Fruit fly (Drosophila melanogaster) whole organism, prepupa: Measurements from ENCODE around the gene p24-1.

Experiments
- CG10631 ChIP-seq: fragments of 200-800 bp; sonication (Bioruptor generic); optimal IDR thresholded peaks from 2 replicates; lab custom pipeline; 2016; ENCODE audit warnings: missing biosample characterization, missing genetic modification characterization
- CG10669 ChIP-seq: fragments of 200-800 bp; sonication (Bioruptor generic); optimal IDR thresholded peaks from 3 replicates; lab custom pipeline; 2018; ENCODE audit warnings: missing biosample characterization, mild to moderate bottlenecking, missing genetic modification characterization, moderate library complexity
- CG11902 ChIP-seq: fragments of 200-800 bp; sonication (Bioruptor generic); optimal IDR thresholded peaks from 3 replicates; lab custom pipeline; 2016; ENCODE audit warnings: missing biosample characterization, missing genetic modification characterization
- CG15336 ChIP-seq: fragments of 200-800 bp; sonication (Bioruptor generic); IDR thresholded peaks from 2 replicates; pipeline ENCODE4 v1.3.6; 2022; ENCODE audit warnings: missing biosample characterization, missing genetic modification characterization
- CG1621 ChIP-seq: fragments of 200-800 bp; sonication (Bioruptor generic); optimal IDR thresholded peaks from 3 replicates; lab custom pipeline; 2018; ENCODE audit warnings: missing biosample characterization, mild to moderate bottlenecking, missing genetic modification characterization
- CG31627 ChIP-seq: fragments of 200-800 bp; sonication (Bioruptor generic); optimal IDR thresholded peaks from 3 replicates; lab custom pipeline; 2016; ENCODE audit warnings: missing biosample characterization, missing genetic modification characterization
- CG32006 ChIP-seq: fragments of 200-800 bp; sonication (Bioruptor generic); optimal IDR thresholded peaks from 3 replicates; lab custom pipeline; 2017; ENCODE audit warnings: missing biosample characterization, mild to moderate bottlenecking, missing genetic modification characterization
- CG34406 ChIP-seq: fragments of 200-800 bp; sonication (Bioruptor generic); optimal IDR thresholded peaks from 3 replicates; lab custom pipeline; 2016; ENCODE audit warnings: missing biosample characterization, missing genetic modification characterization
- CG3919 ChIP-seq: fragments of 200-800 bp; sonication (Bioruptor generic); optimal IDR thresholded peaks from 3 replicates; lab custom pipeline; 2016; ENCODE audit warnings: missing biosample characterization, missing genetic modification characterization
- CG6163 ChIP-seq: fragments of 200-800 bp; sonication (Bioruptor generic); IDR thresholded peaks from 3 replicates; pipeline ENCODE4 v1.3.6; 2022; ENCODE audit warnings: missing biosample characterization, missing genetic modification characterization
- CG6276 ChIP-seq: fragments of 200-800 bp; sonication (Bioruptor generic); optimal IDR thresholded peaks from 2 replicates; lab custom pipeline; 2017; ENCODE audit warnings: missing biosample characterization, mild to moderate bottlenecking, missing genetic modification characterization
- CG7368 ChIP-seq: fragments of 200-800 bp; sonication (Bioruptor generic); optimal IDR thresholded peaks from 3 replicates; lab custom pipeline; 2016; ENCODE audit warnings: missing biosample characterization, missing genetic modification characterization
- CG8119 ChIP-seq: fragments of 200-800 bp; sonication (Bioruptor generic); IDR thresholded peaks from 3 replicates; pipeline ENCODE4 v1.3.6; 2022; ENCODE audit warnings: missing biosample characterization, missing genetic modification characterization
- CG8319 ChIP-seq: fragments of 200-800 bp; sonication (Bioruptor generic); optimal IDR thresholded peaks from 3 replicates; lab custom pipeline; 2016; ENCODE audit warnings: missing biosample characterization, missing genetic modification characterization
- Eip75B ChIP-seq: fragments of 200-800 bp; sonication (Bioruptor generic); optimal IDR thresholded peaks from 3 replicates; lab custom pipeline; 2016; ENCODE audit warnings: missing biosample characterization, missing genetic modification characterization
- Ets96B ChIP-seq: fragments of 200-800 bp; optimal IDR thresholded peaks from 2 replicates; lab custom pipeline; 2019; ENCODE audit warnings: missing biosample characterization, mild to moderate bottlenecking, missing genetic modification characterization, moderate library complexity
- Gug ChIP-seq: fragments of 200-800 bp; sonication (Bioruptor generic); IDR thresholded peaks from 2 replicates; pipeline ENCODE4 v1.3.6; 2022; ENCODE audit warnings: missing biosample characterization, missing genetic modification characterization
- Hr38 ChIP-seq: sonication (Bioruptor generic); optimal IDR thresholded peaks from 2 replicates; lab custom pipeline; 2016; ENCODE audit warnings: missing biosample characterization, missing genetic modification characterization
- Hr4 ChIP-seq: fragments of 200-800 bp; sonication (Bioruptor generic); optimal IDR thresholded peaks from 3 replicates; lab custom pipeline; 2016; ENCODE audit warnings: missing biosample characterization, missing genetic modification characterization
- Lpt ChIP-seq: fragments of 200-800 bp; sonication (Bioruptor generic); optimal IDR thresholded peaks from 3 replicates; lab custom pipeline; 2016; ENCODE audit warnings: missing biosample characterization, missing genetic modification characterization
- Sox102F ChIP-seq: fragments of 200-800 bp; sonication (Bioruptor generic); optimal IDR thresholded peaks from 2 replicates; lab custom pipeline; 2016; ENCODE audit warnings: missing biosample characterization, mild to moderate bottlenecking, missing genetic modification characterization
- Sox14 ChIP-seq: fragments of 200-800 bp; sonication (Bioruptor generic); optimal IDR thresholded peaks from 3 replicates; lab custom pipeline; 2016; ENCODE audit warnings: missing biosample characterization, missing genetic modification characterization
- Sox15 ChIP-seq: fragments of 200-800 bp; sonication (Bioruptor generic); optimal IDR thresholded peaks from 3 replicates; lab custom pipeline; 2016; ENCODE audit warnings: missing biosample characterization, missing genetic modification characterization
- achi ChIP-seq: fragments of 200-800 bp; sonication (Bioruptor generic); optimal IDR thresholded peaks from 3 replicates; lab custom pipeline; 2016; ENCODE audit warnings: missing biosample characterization, missing genetic modification characterization
- cyc ChIP-seq: fragments of 200-800 bp; sonication (Bioruptor generic); optimal IDR thresholded peaks from 3 replicates; lab custom pipeline; 2016; ENCODE audit warnings: missing biosample characterization, missing genetic modification characterization
- fd59A ChIP-seq: fragments of 200-800 bp; sonication (Bioruptor generic); optimal IDR thresholded peaks from 2 replicates; lab custom pipeline; 2017; ENCODE audit warnings: missing biosample characterization, mild to moderate bottlenecking, missing genetic modification characterization, missing genetic modification reagents
- fkh ChIP-seq: fragments of 200-800 bp; sonication (Bioruptor generic); optimal IDR thresholded peaks from 3 replicates; lab custom pipeline; 2017; ENCODE audit warnings: missing biosample characterization, mild to moderate bottlenecking, missing genetic modification characterization, moderate library complexity
- lz ChIP-seq: fragments of 200-800 bp; sonication (Bioruptor generic); optimal IDR thresholded peaks from 3 replicates; lab custom pipeline; 2016; ENCODE audit warnings: missing biosample characterization, missing genetic modification characterization
- pdm3 ChIP-seq: fragments of 200-800 bp; sonication (Bioruptor generic); optimal IDR thresholded peaks from 3 replicates; lab custom pipeline; 2016; ENCODE audit warnings: missing biosample characterization, missing genetic modification characterization
- spab ChIP-seq: fragments of 200-800 bp; sonication (Bioruptor generic); optimal IDR thresholded peaks from 2 replicates; lab custom pipeline; 2017; ENCODE audit warnings: missing biosample characterization, mild to moderate bottlenecking, missing genetic modification characterization, missing genetic modification reagents
- topi ChIP-seq: fragments of 200-800 bp; sonication (Bioruptor generic); optimal IDR thresholded peaks from 3 replicates; lab custom pipeline; 2016; ENCODE audit warnings: missing biosample characterization, missing genetic modification characterization
- vri ChIP-seq: fragments of 200-800 bp; sonication (Bioruptor generic); optimal IDR thresholded peaks from 3 replicates; lab custom pipeline; 2016; ENCODE audit warnings: missing biosample characterization, mild to moderate bottlenecking, missing genetic modification characterization

The p24-1 gene

DNA sequence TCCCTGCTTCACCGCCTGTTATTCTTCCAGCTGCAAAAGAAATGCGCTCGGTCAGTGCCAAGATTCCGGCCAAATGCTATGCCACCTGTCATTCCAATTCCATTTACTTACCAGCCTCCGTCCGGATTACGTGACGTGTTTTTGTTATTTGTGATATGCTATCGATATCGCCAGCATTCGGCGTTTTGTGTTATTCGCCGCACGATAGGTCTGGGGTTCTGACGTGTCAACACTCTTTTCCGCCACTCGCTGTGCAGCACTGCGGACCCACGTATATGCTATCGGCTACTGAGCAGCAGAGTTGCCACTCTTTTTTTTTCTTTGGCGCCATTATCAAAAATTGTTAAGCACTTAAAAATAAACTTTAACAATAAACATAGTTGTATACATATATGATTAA is at the start of gene p24-1 (continued):
- no peak for TF ChIP-seq Ets96B (tag; lab: Kevin White, UChicago)
- TF ChIP-seq vri: peak; percentile 73
- TF ChIP-seq CG31627 (GFP tag; lab: Kevin White, UChicago): peak; percentile 50
- TF ChIP-seq CG15336 (GFP tag; lab: Robert Waterston, UW): no peak
- TF ChIP-seq CG3919 (GFP tag; lab: Kevin White, UChicago): peak; percentile 42
- TF ChIP-seq Sox14 (GFP tag; lab: Kevin White, UChicago): peak; percentile 16
- TF ChIP-seq CG8319 (GFP tag; lab: Kevin White, UChicago): no peak

DNA sequence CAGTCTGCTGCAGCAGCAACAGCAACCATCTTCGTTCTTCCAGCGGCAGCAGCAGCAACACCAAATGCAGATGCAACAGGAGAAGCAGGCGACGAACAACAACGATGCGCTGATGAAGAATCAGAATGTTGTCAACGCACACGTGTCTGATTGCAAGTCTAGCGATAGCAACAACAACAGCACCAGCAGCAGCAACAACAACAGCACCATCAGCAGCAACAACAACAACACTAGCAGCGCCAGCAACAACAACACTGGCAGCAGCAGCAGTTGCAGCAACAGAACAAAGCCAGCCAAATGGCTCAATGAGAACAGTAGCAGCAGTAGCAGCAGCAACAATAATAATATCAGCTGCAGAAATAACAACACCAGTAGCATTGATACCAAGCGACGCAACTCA is 42.8 kb upstream of the p24-1 start:
- peak; percentile 14 for TF ChIP-seq CG3919 (GFP tag; lab: Kevin White, UChicago)
- TF ChIP-seq fkh (GFP tag; lab: Kevin White, UChicago): no peak
- TF ChIP-seq CG10669 (GFP tag; lab: Kevin White, UChicago): no peak
- TF ChIP-seq, all 60 proteins: peak for 1

DNA sequence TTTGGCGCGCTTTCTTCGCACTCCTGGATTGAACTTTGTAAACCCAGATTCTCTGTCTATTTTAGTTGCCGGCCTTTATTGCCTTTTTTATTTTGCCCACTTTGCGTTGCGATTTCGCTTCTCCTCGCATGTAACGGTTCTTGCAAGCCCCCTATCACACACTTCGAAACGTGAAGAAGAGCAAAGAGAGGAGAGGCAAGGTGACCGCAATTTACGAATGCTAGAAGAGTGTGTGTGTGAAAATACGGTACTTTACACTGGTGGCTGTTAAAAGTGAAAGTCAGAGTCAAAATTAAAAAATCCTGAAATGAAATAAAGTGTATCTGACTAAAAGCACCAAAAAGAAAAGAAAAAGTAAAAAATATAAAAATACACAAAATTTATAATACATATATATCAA is 41.9 kb upstream of the p24-1 start:
- no peak for TF ChIP-seq Hr4 (GFP tag; lab: Kevin White, UChicago)
- no peak for TF ChIP-seq Sox15 (GFP tag; lab: Kevin White, UChicago)
- no peak for TF ChIP-seq CG11902 (GFP tag; lab: Kevin White, UChicago)
- no peak for TF ChIP-seq CG34406
- no peak for TF ChIP-seq vri
- no peak for TF ChIP-seq CG3919 (GFP tag; lab: Kevin White, UChicago)
- TF ChIP-seq spab (GFP tag; lab: Kevin White, UChicago): no peak
- TF ChIP-seq CG8319 (GFP tag; lab: Kevin White, UChicago): no peak
- TF ChIP-seq Sox102F (GFP tag; lab: Kevin White, UChicago): no peak
- no peak for TF ChIP-seq CG6163 (GFP tag; lab: Robert Waterston, UW)
- TF ChIP-seq fkh (GFP tag; lab: Kevin White, UChicago): no peak
- no peak for TF ChIP-seq Eip75B (GFP tag; lab: Kevin White, UChicago)
- no peak for TF ChIP-seq CG8119
- no peak for TF ChIP-seq topi (GFP tag; lab: Kevin White, UChicago)
- TF ChIP-seq CG10631 (GFP tag; lab: Kevin White, UChicago): no peak
- TF ChIP-seq CG7368 (GFP tag; lab: Kevin White, UChicago): no peak
- TF ChIP-seq cyc (GFP tag; lab: Kevin White, UChicago): no peak
- TF ChIP-seq Gug: no peak
- TF ChIP-seq CG6276 (GFP tag; lab: Kevin White, UChicago): no peak
- no peak for TF ChIP-seq fd59A (GFP tag; lab: Kevin White, UChicago)

DNA sequence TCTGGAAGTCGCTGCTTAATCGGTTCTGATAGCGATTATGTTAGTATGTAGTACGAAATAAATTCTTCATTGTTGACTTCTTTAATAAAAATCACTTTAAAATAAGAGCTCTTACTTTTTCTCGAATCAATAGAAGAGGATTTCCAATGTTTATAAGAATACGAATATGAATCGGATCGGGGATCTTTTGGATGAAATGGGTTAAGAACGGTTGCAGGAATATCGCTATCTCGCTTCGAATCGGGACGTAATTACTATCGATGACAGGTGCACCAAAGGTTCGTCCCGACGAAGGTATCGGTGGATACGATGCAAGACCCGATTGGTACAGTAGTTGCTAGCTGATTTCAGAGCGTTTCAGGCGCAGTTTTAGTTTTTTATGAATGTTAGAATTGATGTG is 41.3 kb upstream of the p24-1 start, which contains the start of gene wisp:
Gene wisp (plus strand): TSS at position 301 of the 400 bp plus-strand sequence.
- TF ChIP-seq Gug (no peak), cyc (GFP tag; lab: Kevin White, UChicago) (no peak), pdm3 (GFP tag; lab: Kevin White, UChicago) (no peak), Hr38 (GFP tag; lab: Kevin White, UChicago) (no peak), Sox102F (GFP tag; lab: Kevin White, UChicago) (no peak), CG32006 (GFP tag; lab: Kevin White, UChicago) (no peak), fkh (GFP tag; lab: Kevin White, UChicago) (no peak), vri (no peak)

DNA sequence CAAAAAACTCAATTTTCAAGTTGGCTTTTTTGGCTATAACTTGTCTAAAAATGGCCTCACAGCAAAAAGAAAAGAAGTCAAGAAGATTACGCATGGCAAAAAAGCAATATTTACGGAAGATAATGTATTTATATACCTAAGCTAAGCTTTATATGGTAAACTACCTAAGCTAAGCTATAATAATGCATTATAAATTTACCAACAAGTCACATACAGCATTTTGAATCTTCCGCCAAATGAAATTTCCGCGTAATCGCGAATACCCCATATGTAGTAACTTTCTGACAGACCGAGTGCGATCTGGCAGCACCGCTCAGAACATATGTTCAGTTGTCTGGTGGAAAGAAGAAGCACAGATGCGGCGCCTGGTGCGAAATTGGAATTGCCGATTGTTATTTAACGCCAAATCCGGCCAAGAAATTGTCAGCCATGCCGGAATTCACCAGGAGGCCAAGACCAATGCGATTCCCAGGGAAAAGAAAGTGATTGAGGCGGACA is 39.4 kb upstream of the p24-1 start, which contains the start of gene sicily:
Gene sicily (plus strand): TSS at position 51 of the 498 bp plus-strand sequence.
- TF ChIP-seq achi (GFP tag; lab: Kevin White, UChicago) (peak; percentile 96), Hr38 (GFP tag; lab: Kevin White, UChicago) (no peak), Lpt (no peak), lz (GFP tag; lab: Kevin White, UChicago) (no peak), CG1621 (tag; lab: Kevin White, UChicago) (peak; percentile 86)
